Worm (Caenorhabditis elegans) whole organism, young adult: ENCODE results near the gene gbf-1.

Experiments
- B0261.1 ChIP-seq: sonication (generic microtip); optimal IDR thresholded peaks from 2 replicates; lab custom pipeline; 2016; ENCODE audit warnings: mild to moderate bottlenecking, missing genetic modification characterization, moderate library complexity, missing compliant biosample characterization
- C06A6.2 ChIP-seq: fragments of 200-800 bp; sonication (Bioruptor generic); conservative IDR thresholded peaks from 2 replicates; pipeline ENCODE4 v1.3.6; 2022; ENCODE audit warnings: missing genetic modification characterization, missing compliant biosample characterization
- F10E7.11 ChIP-seq: sonication (generic microtip); optimal IDR thresholded peaks from 2 replicates; lab custom pipeline; 2017; ENCODE audit warnings: mild to moderate bottlenecking, missing genetic modification characterization, moderate library complexity, missing compliant biosample characterization
- F23B12.7 ChIP-seq: sonication (generic microtip); optimal IDR thresholded peaks from 2 replicates; lab custom pipeline; 2017; ENCODE audit warnings: missing genetic modification characterization, mild to moderate bottlenecking, missing compliant biosample characterization, antibody characterized with exemption, moderate library complexity; ENCODE audit not compliant: insufficient read depth
- F33H1.4 ChIP-seq: fragments of 200-800 bp; sonication (Bioruptor generic); IDR thresholded peaks from 2 replicates; pipeline ENCODE4 v1.3.6; 2022; ENCODE audit warnings: missing genetic modification reagents, missing genetic modification characterization, missing compliant biosample characterization
- F37B4.10 ChIP-seq: fragments of 200-800 bp; sonication (Bioruptor generic); IDR thresholded peaks from 2 replicates; pipeline ENCODE4 v1.3.6; 2022; ENCODE audit warnings: missing genetic modification characterization, missing compliant biosample characterization
- F39B2.1 ChIP-seq: fragments of 200-800 bp; sonication (Bioruptor generic); IDR thresholded peaks from 2 replicates; pipeline ENCODE4 v1.3.6; 2022; ENCODE audit warnings: missing genetic modification reagents, missing genetic modification characterization, missing compliant biosample characterization
- T07F8.4 ChIP-seq: sonication (generic microtip); optimal IDR thresholded peaks from 2 replicates; lab custom pipeline; 2016; ENCODE audit warnings: mild to moderate bottlenecking, missing genetic modification characterization, moderate library complexity, missing compliant biosample characterization
- T26A5.8 ChIP-seq: sonication (generic microtip); optimal IDR thresholded peaks from 2 replicates; lab custom pipeline; 2016; ENCODE audit warnings: missing genetic modification characterization, missing compliant biosample characterization
- Y53G8AR.9 ChIP-seq: fragments of 200-800 bp; sonication (Bioruptor generic); conservative IDR thresholded peaks from 2 replicates; pipeline ENCODE4 v1.3.6; 2022; ENCODE audit warnings: missing genetic modification reagents, missing genetic modification characterization, missing compliant biosample characterization
- Y56A3A.18 ChIP-seq: fragments of 200-800 bp; sonication (Bioruptor generic); IDR thresholded peaks from 2 replicates; pipeline ENCODE4 v1.3.6; 2022; ENCODE audit warnings: missing genetic modification reagents, missing genetic modification characterization, missing compliant biosample characterization
- Y67H2A.10 ChIP-seq: fragments of 200-800 bp; sonication (Bioruptor generic); conservative IDR thresholded peaks from 2 replicates; pipeline ENCODE4 v1.3.6; 2022; ENCODE audit warnings: missing genetic modification reagents, missing genetic modification characterization, missing compliant biosample characterization
- Y79H2A.3 ChIP-seq: fragments of 200-800 bp; sonication (Bioruptor generic); conservative IDR thresholded peaks from 2 replicates; pipeline ENCODE4 v1.3.6; 2022; ENCODE audit warnings: missing genetic modification reagents, missing genetic modification characterization, missing compliant biosample characterization
- ama-1 ChIP-seq, 3 experiments: fragments of 150-350 bp in 1 of 3; sonication (generic microtip) in 2 of 3; optimal IDR thresholded peaks; 2 replicates each; lab custom pipeline; 2014 to 2018; ENCODE audit warnings: missing biosample characterization in 2 of 3, missing genetic modification characterization in 2 of 3, missing genetic modification reagents in 2 of 3
- atf-7 ChIP-seq: sonication (generic microtip); optimal IDR thresholded peaks from 2 replicates; lab custom pipeline; 2017; ENCODE audit warnings: mild to moderate bottlenecking, missing genetic modification characterization, missing compliant biosample characterization
- attf-6 ChIP-seq: fragments of 200-800 bp; sonication (Bioruptor generic); IDR thresholded peaks from 2 replicates; pipeline ENCODE4 v1.3.6; 2022; ENCODE audit warnings: missing genetic modification reagents, missing genetic modification characterization, missing compliant biosample characterization
- ccch-3 ChIP-seq: fragments of 200-800 bp; sonication (Bioruptor generic); optimal IDR thresholded peaks from 2 replicates; lab custom pipeline; 2018; ENCODE audit warnings: mild to moderate bottlenecking, missing genetic modification characterization, missing compliant biosample characterization
- cebp-1 ChIP-seq, 2 experiments: fragments of 200-800 bp in 1 of 2; sonication (Bioruptor generic) in 1 of 2; sonication (generic microtip) in 1 of 2; IDR thresholded peaks in 1 of 2; optimal IDR thresholded peaks in 1 of 2; 2 replicates each; pipeline versions ENCODE4 v1.3.6 to Lab custom; 2017 to 2022; ENCODE audit warnings: missing compliant biosample characterization in 2 of 2, missing genetic modification characterization in 2 of 2, mild to moderate bottlenecking in 1 of 2, missing genetic modification reagents in 1 of 2, moderate library complexity in 1 of 2
- cebp-2 ChIP-seq: fragments of 200-800 bp; sonication (Bioruptor generic); IDR thresholded peaks from 2 replicates; pipeline ENCODE4 v1.3.6; 2022; ENCODE audit warnings: missing genetic modification characterization, missing compliant biosample characterization
- ceh-40 ChIP-seq: fragments of 200-800 bp; sonication (Bioruptor generic); IDR thresholded peaks from 2 replicates; pipeline ENCODE4 v1.3.6; 2022; ENCODE audit warnings: missing genetic modification characterization, missing compliant biosample characterization
- die-1 ChIP-seq: sonication (generic microtip); optimal IDR thresholded peaks from 2 replicates; lab custom pipeline; 2016; ENCODE audit warnings: missing genotype, mild to moderate bottlenecking, missing genetic modification characterization, missing compliant biosample characterization
- dox-1 ChIP-seq: fragments of 200-800 bp; sonication (Bioruptor generic); IDR thresholded peaks from 2 replicates; pipeline ENCODE4 v1.3.6; 2022; ENCODE audit warnings: missing genetic modification reagents, missing genetic modification characterization, missing compliant biosample characterization
- dpff-1 ChIP-seq: sonication (generic microtip); optimal IDR thresholded peaks from 2 replicates; lab custom pipeline; 2017; ENCODE audit warnings: mild to moderate bottlenecking, missing genetic modification characterization, missing compliant biosample characterization
- ekl-4 ChIP-seq: fragments of 200-800 bp; sonication (Bioruptor generic); IDR thresholded peaks from 2 replicates; pipeline ENCODE4 v1.3.6; 2022; ENCODE audit warnings: missing genetic modification reagents, missing genetic modification characterization, missing compliant biosample characterization
- fkh-3 ChIP-seq: sonication (generic microtip); optimal IDR thresholded peaks from 2 replicates; lab custom pipeline; 2016; ENCODE audit warnings: mild to moderate bottlenecking, missing genetic modification characterization, missing compliant biosample characterization
- hlh-26 ChIP-seq: fragments of 200-800 bp; sonication (Bioruptor generic); conservative IDR thresholded peaks from 2 replicates; pipeline ENCODE4 v1.3.6; 2022; ENCODE audit warnings: missing genetic modification reagents, missing genetic modification characterization, missing compliant biosample characterization
- lag-1 ChIP-seq: fragments of 200-800 bp; sonication (Bioruptor generic); IDR thresholded peaks from 2 replicates; pipeline ENCODE4 v1.3.6; 2022; ENCODE audit warnings: missing genetic modification reagents, missing genetic modification characterization, missing compliant biosample characterization
- let-607 ChIP-seq, 2 experiments: fragments of 200-800 bp in 1 of 2; sonication (Bioruptor generic) in 1 of 2; sonication (generic microtip) in 1 of 2; optimal IDR thresholded peaks; 2 replicates each; lab custom pipeline; 2016 to 2018; ENCODE audit warnings: mild to moderate bottlenecking in 2 of 2, missing compliant biosample characterization in 2 of 2, missing genetic modification characterization in 2 of 2, moderate library complexity in 2 of 2, missing genotype in 1 of 2
- lin-35 ChIP-seq, 3 experiments: fragments of 150-350 bp in 2 of 3; sonication (generic microtip) in 1 of 3; optimal IDR thresholded peaks; 2 replicates each; lab custom pipeline; 2014 to 2018; ENCODE audit warnings: missing biosample characterization in 3 of 3, missing genetic modification characterization in 3 of 3, missing genetic modification reagents in 3 of 3
- lin-40 ChIP-seq: sonication (generic microtip); optimal IDR thresholded peaks from 2 replicates; lab custom pipeline; 2016; ENCODE audit warnings: missing genetic modification characterization, mild to moderate bottlenecking, missing compliant biosample characterization, missing genotype, missing genetic modification reagents
- lin-54 ChIP-seq: fragments of 200-800 bp; sonication (Bioruptor generic); optimal IDR thresholded peaks from 2 replicates; lab custom pipeline; 2018; ENCODE audit warnings: mild to moderate bottlenecking, missing genetic modification characterization, missing compliant biosample characterization
- lsl-1 ChIP-seq: fragments of 200-800 bp; sonication (Bioruptor generic); optimal IDR thresholded peaks from 2 replicates; lab custom pipeline; 2018; ENCODE audit warnings: mild to moderate bottlenecking, missing genetic modification characterization, moderate library complexity, missing compliant biosample characterization
- madf-8 ChIP-seq: fragments of 200-800 bp; sonication (Bioruptor generic); conservative IDR thresholded peaks from 2 replicates; pipeline ENCODE4 v1.3.6; 2022; ENCODE audit warnings: missing genetic modification reagents, missing genetic modification characterization, missing compliant biosample characterization
- mel-28 ChIP-seq: sonication (generic microtip); optimal IDR thresholded peaks from 2 replicates; lab custom pipeline; 2016; ENCODE audit warnings: borderline replicate concordance, mild to moderate bottlenecking, missing genetic modification characterization, missing compliant biosample characterization
- mes-4 ChIP-seq: sonication (generic microtip); optimal IDR thresholded peaks from 2 replicates; lab custom pipeline; 2016; ENCODE audit warnings: missing genotype, missing genetic modification characterization, missing compliant biosample characterization
- mxl-1 ChIP-seq: sonication (generic microtip); optimal IDR thresholded peaks from 2 replicates; lab custom pipeline; 2016; ENCODE audit warnings: missing genetic modification characterization, missing compliant biosample characterization
- nhr-27 ChIP-seq: fragments of 200-800 bp; sonication (Bioruptor generic); optimal IDR thresholded peaks from 2 replicates; lab custom pipeline; 2018; ENCODE audit warnings: mild to moderate bottlenecking, missing genetic modification characterization, moderate library complexity, missing compliant biosample characterization
- nhr-80 ChIP-seq: sonication (generic microtip); optimal IDR thresholded peaks from 2 replicates; lab custom pipeline; 2016; ENCODE audit warnings: missing genetic modification characterization, missing compliant biosample characterization
- repo-1 ChIP-seq: sonication (generic microtip); optimal IDR thresholded peaks from 2 replicates; lab custom pipeline; 2017; ENCODE audit warnings: mild to moderate bottlenecking, missing genetic modification characterization, missing compliant biosample characterization
- rpc-1 ChIP-seq, 2 experiments: fragments of 150-350 bp in 1 of 2; sonication (generic microtip) in 1 of 2; optimal IDR thresholded peaks; 2 replicates each; lab custom pipeline; 2014 to 2018; ENCODE audit warnings: missing biosample characterization in 1 of 2, missing genetic modification characterization in 1 of 2, missing genetic modification reagents in 1 of 2, missing genotype in 1 of 2
- sdz-38 ChIP-seq: sonication (generic microtip); optimal IDR thresholded peaks from 2 replicates; lab custom pipeline; 2016; ENCODE audit warnings: missing genotype, missing genetic modification characterization, missing compliant biosample characterization
- somi-1 ChIP-seq: fragments of 200-800 bp; sonication (Bioruptor generic); optimal IDR thresholded peaks from 2 replicates; lab custom pipeline; 2018; ENCODE audit warnings: mild to moderate bottlenecking, missing genetic modification characterization, missing compliant biosample characterization
- unc-130 ChIP-seq: sonication (generic microtip); optimal IDR thresholded peaks from 2 replicates; lab custom pipeline; 2016; ENCODE audit warnings: missing genetic modification reagents, missing genetic modification characterization, missing compliant biosample characterization
- unc-62 ChIP-seq: fragments of 150-350 bp; optimal IDR thresholded peaks from 2 replicates; lab custom pipeline; 2014; ENCODE audit warnings: missing biosample characterization, missing genetic modification reagents, missing genetic modification characterization
- zfh-2 ChIP-seq: fragments of 200-800 bp; sonication (Bioruptor generic); conservative IDR thresholded peaks from 2 replicates; pipeline ENCODE4 v1.3.6; 2022; ENCODE audit warnings: missing genetic modification reagents, missing genetic modification characterization, missing compliant biosample characterization
- ztf-18 ChIP-seq: sonication (generic microtip); optimal IDR thresholded peaks from 2 replicates; lab custom pipeline; 2016; ENCODE audit warnings: missing genotype, mild to moderate bottlenecking, missing genetic modification characterization, missing compliant biosample characterization
- ztf-25 ChIP-seq: fragments of 200-800 bp; sonication (Bioruptor generic); IDR thresholded peaks from 2 replicates; pipeline ENCODE4 v1.3.6; 2022; ENCODE audit warnings: missing genetic modification reagents, missing genetic modification characterization, missing compliant biosample characterization
- ztf-28 ChIP-seq: fragments of 200-800 bp; sonication (Bioruptor generic); IDR thresholded peaks from 2 replicates; pipeline ENCODE4 v1.3.6; 2022; ENCODE audit warnings: missing genetic modification reagents, missing genetic modification characterization, missing compliant biosample characterization

gbf-1 gene

DNA sequence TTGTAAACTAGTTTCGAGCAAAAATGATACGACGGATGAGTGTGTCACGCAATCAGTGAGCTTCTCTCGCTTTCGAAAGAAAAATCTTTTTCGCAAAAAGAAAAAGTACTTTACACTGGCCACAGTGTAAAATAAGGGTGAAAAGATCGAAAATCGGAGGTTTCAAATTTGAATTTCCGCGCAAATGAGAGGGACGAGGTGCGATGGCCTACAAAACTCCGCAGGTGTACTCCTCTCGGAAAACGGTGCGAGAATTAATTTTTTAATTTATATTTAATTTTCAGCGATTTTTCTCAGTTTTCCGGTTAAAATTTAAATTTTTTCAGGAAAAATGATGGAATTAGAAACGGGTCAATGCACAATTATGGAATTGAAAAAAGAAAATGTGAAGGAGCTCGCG, 26.8 kb downstream of the gbf-1 start, which contains the start of gene mrt-2 (continued):
- no peak for TF ChIP-seq ekl-4
- TF ChIP-seq F33H1.4 (GFP tag; lab: Robert Waterston, UW): peak; percentile 54
- TF ChIP-seq ztf-18 (tag; lab: Kevin White, UChicago): no peak
- TF ChIP-seq mes-4 (tag; lab: Kevin White, UChicago): no peak
- TF ChIP-seq ama-1 (optimal IDR thresholded peaks at IDR 0.05; lab: Kevin White, UChicago): no peak
- TF ChIP-seq ama-1 (GFP tag; optimal IDR thresholded peaks at IDR 0.05; lab: Kevin White, UChicago): no peak
- no peak for TF ChIP-seq ztf-28 (GFP tag; lab: Robert Waterston, UW)
- TF ChIP-seq Y79H2A.3 (GFP tag; lab: Robert Waterston, UW): no peak
- TF ChIP-seq C06A6.2 (GFP tag; lab: Robert Waterston, UW): no peak
- TF ChIP-seq ztf-25 (GFP tag; lab: Robert Waterston, UW): no peak
- no peak for TF ChIP-seq attf-6 (GFP tag; lab: Robert Waterston, UW)
- TF ChIP-seq atf-7 (tag; lab: Kevin White, UChicago): no peak
- peak in 1 of 2 experiments; percentile 46 for TF ChIP-seq let-607 (tag; optimal IDR thresholded peaks at IDR 0.05; lab: Kevin White, UChicago)
- no peak for TF ChIP-seq B0261.1 (tag; lab: Kevin White, UChicago)
- peak; percentile 73 for TF ChIP-seq unc-130 (GFP tag; lab: Kevin White, UChicago)
- TF ChIP-seq somi-1 (GFP tag; lab: Kevin White, UChicago): no peak
- no peak for TF ChIP-seq dox-1 (GFP tag; lab: Robert Waterston, UW)
- no peak for TF ChIP-seq ccch-3 (GFP tag; lab: Kevin White, UChicago)
- TF ChIP-seq Y56A3A.18: no peak
- no peak for TF ChIP-seq cebp-2 (GFP tag; lab: Robert Waterston, UW)
- peak in 2 of 3 experiments; percentile 35 to 86 for TF ChIP-seq lin-35 (GFP tag; optimal IDR thresholded peaks at IDR 0.05; lab: Kevin White, UChicago)
- no peak for TF ChIP-seq T07F8.4
- TF ChIP-seq ceh-40: no peak
- no peak for TF ChIP-seq F39B2.1
- TF ChIP-seq mxl-1 (tag; lab: Kevin White, UChicago): no peak
- no peak for TF ChIP-seq Y53G8AR.9 (GFP tag; lab: Robert Waterston, UW)
- no peak for TF ChIP-seq F10E7.11 (tag; lab: Kevin White, UChicago)
- TF ChIP-seq die-1: no peak
- no peak for TF ChIP-seq nhr-27
- TF ChIP-seq lin-54 (GFP tag; lab: Kevin White, UChicago): peak; percentile 91
- TF ChIP-seq unc-62: no peak
- peak; percentile 78 for TF ChIP-seq lin-40 (tag; lab: Kevin White, UChicago)
- no peak; the same call in 1 of the 2 replicates for TF ChIP-seq Y67H2A.10 (GFP tag; lab: Robert Waterston, UW)
- no peak for TF ChIP-seq rpc-1 (optimal IDR thresholded peaks at IDR 0.05; lab: Kevin White, UChicago)
- TF ChIP-seq rpc-1 (tag; optimal IDR thresholded peaks at IDR 0.05; lab: Kevin White, UChicago): no peak
- TF ChIP-seq repo-1 (tag; lab: Kevin White, UChicago): no peak
- no peak for TF ChIP-seq F23B12.7
- no peak for TF ChIP-seq sdz-38 (tag; lab: Kevin White, UChicago)
- TF ChIP-seq fkh-3 (tag; lab: Kevin White, UChicago): no peak
- no peak for TF ChIP-seq nhr-80
- no peak for TF ChIP-seq hlh-26 (GFP tag; lab: Robert Waterston, UW)
- TF ChIP-seq cebp-1 (GFP tag; IDR thresholded peaks at IDR 0.05; lab: Robert Waterston, UW): no peak
- TF ChIP-seq cebp-1 (tag; optimal IDR thresholded peaks at IDR 0.05; lab: Kevin White, UChicago): peak; percentile 52
- TF ChIP-seq mel-28 (tag; lab: Kevin White, UChicago): no peak
- no peak; the same call in 1 of the 2 replicates for TF ChIP-seq madf-8
- no peak for TF ChIP-seq dpff-1 (tag; lab: Kevin White, UChicago)
- TF ChIP-seq T26A5.8 (tag; lab: Kevin White, UChicago): no peak
- TF ChIP-seq lag-1 (GFP tag; lab: Robert Waterston, UW): no peak
- no peak for TF ChIP-seq zfh-2 (GFP tag; lab: Robert Waterston, UW)
- peak; percentile 12 for TF ChIP-seq lsl-1
- no peak for TF ChIP-seq F37B4.10 (GFP tag; lab: Robert Waterston, UW)
